Worm (Caenorhabditis elegans) whole organism, young adult: ENCODE data around the gene tim-1.

Experiments used
- dpl-1 ChIP-seq: fragments of 150-350 bp; optimal IDR thresholded peaks from 2 replicates; lab custom pipeline; 2014; ENCODE audit warnings: missing biosample characterization, missing genetic modification reagents, missing genetic modification characterization
- egl-18 ChIP-seq: fragments of 200-800 bp; sonication (Bioruptor generic); IDR thresholded peaks from 2 replicates; pipeline ENCODE4 v1.3.6; 2022; ENCODE audit warnings: missing genetic modification reagents, missing genetic modification characterization, missing compliant biosample characterization
- hmg-1.2 ChIP-seq: fragments of 200-800 bp; sonication (Bioruptor generic); IDR thresholded peaks from 2 replicates; pipeline ENCODE4 v1.3.6; 2022; ENCODE audit warnings: missing genetic modification reagents, missing genetic modification characterization, missing compliant biosample characterization
- lin-35 ChIP-seq, 3 experiments: fragments of 150-350 bp in 2 of 3; sonication (generic microtip) in 1 of 3; optimal IDR thresholded peaks; 2 replicates each; lab custom pipeline; 2014 to 2018; ENCODE audit warnings: missing biosample characterization in 3 of 3, missing genetic modification characterization in 3 of 3, missing genetic modification reagents in 3 of 3
- lir-1 ChIP-seq: fragments of 200-800 bp; sonication (Bioruptor generic); conservative IDR thresholded peaks from 2 replicates; pipeline ENCODE4 v1.3.6; 2022; ENCODE audit warnings: missing genetic modification reagents, missing genetic modification characterization, missing compliant biosample characterization
- mxl-1 ChIP-seq: sonication (generic microtip); optimal IDR thresholded peaks from 2 replicates; lab custom pipeline; 2016; ENCODE audit warnings: missing genetic modification characterization, missing compliant biosample characterization
- sea-2 ChIP-seq: fragments of 200-800 bp; sonication (Bioruptor generic); IDR thresholded peaks from 2 replicates; pipeline ENCODE4 v1.3.6; 2022; ENCODE audit warnings: missing genetic modification characterization, missing compliant biosample characterization
- unc-62 ChIP-seq: fragments of 150-350 bp; optimal IDR thresholded peaks from 2 replicates; lab custom pipeline; 2014; ENCODE audit warnings: missing biosample characterization, missing genetic modification reagents, missing genetic modification characterization

DNA sequence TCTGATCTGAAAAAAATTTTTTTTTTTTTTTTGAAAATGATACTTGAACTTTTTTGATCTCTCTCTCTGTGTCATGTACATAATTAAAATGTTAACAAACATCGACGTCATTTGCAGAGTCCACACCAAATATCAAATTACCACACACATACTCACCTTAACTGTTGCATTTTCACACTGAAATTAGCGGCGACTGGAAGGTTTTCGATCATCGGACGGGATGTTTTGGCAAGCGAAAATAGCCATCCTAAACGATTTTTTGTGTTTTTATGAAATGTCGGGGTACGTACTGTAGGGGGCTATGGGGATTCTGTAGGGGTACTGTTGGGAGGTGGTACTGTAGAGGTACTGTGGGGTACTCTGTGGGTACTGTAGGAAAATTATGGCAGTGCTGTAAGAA is 51.8 kb downstream of the tim-1 start:
- TF ChIP-seq sea-2 (GFP tag; lab: Robert Waterston, UW) (no peak), lin-35 (GFP tag; optimal IDR thresholded peaks at IDR 0.05; lab: Kevin White, UChicago) (no peak), lir-1 (GFP tag; lab: Robert Waterston, UW) (no peak), dpl-1 (GFP tag; lab: Kevin White, UChicago) (no peak), hmg-1.2 (no peak), mxl-1 (tag; lab: Kevin White, UChicago) (no peak), unc-62 (no peak), egl-18 (GFP tag; lab: Robert Waterston, UW) (no peak)
